Worm (Caenorhabditis elegans) whole organism, L4/young adult: ENCODE measurements around the gene C06B3.1.

Experiments
- W03F9.2 ChIP-seq: fragments of 150-350 bp; optimal IDR thresholded peaks from 2 replicates; lab custom pipeline; 2014; ENCODE audit warnings: missing biosample characterization, missing genetic modification characterization
- dao-5 ChIP-seq: sonication (generic microtip); optimal IDR thresholded peaks from 2 replicates; lab custom pipeline; 2016; ENCODE audit warnings: missing genotype, missing genetic modification characterization, moderate library complexity, missing compliant biosample characterization

- TF ChIP-seq W03F9.2 (tag; lab: Kevin White, UChicago): peak; percentile 12
- TF ChIP-seq dao-5: no peak
These were observed 11.1 kb upstream of the C06B3.1 start for ce11 chrV:13891489-13891888.
